Worm (Caenorhabditis elegans) whole organism, L3 larva: ENCODE measurements around the gene gpla-1.

Experiments used
- aly-2 ChIP-seq: fragments of 150-350 bp; optimal IDR thresholded peaks from 2 replicates; lab custom pipeline; 2014; ENCODE audit warnings: missing biosample characterization, missing genetic modification characterization
- ama-1 ChIP-seq: fragments of 150-350 bp; optimal IDR thresholded peaks from 2 replicates; lab custom pipeline; 2018
- ceh-16 ChIP-seq: sonication (generic microtip); optimal IDR thresholded peaks from 2 replicates; lab custom pipeline; 2017; ENCODE audit warnings: missing biosample characterization, missing genetic modification characterization
- ceh-28 ChIP-seq: fragments of 150-350 bp; optimal IDR thresholded peaks from 2 replicates; lab custom pipeline; 2014; ENCODE audit warnings: missing biosample characterization, missing genetic modification reagents, missing genetic modification characterization
- ceh-9 ChIP-seq: sonication (generic microtip); optimal IDR thresholded peaks from 2 replicates; lab custom pipeline; 2018; ENCODE audit warnings: missing biosample characterization, missing genetic modification characterization
- daf-12 ChIP-seq: fragments of 150-350 bp; optimal IDR thresholded peaks from 2 replicates; lab custom pipeline; 2014; ENCODE audit warnings: missing biosample characterization, missing genetic modification reagents, missing genetic modification characterization
- elt-2 ChIP-seq: sonication (generic microtip); optimal IDR thresholded peaks from 2 replicates; lab custom pipeline; 2016; ENCODE audit warnings: missing genetic modification reagents, mild to moderate bottlenecking, missing genetic modification characterization, missing compliant biosample characterization
- elt-3 ChIP-seq, 3 experiments: fragments of 150-350 bp in 1 of 3; sonication (generic microtip) in 2 of 3; optimal IDR thresholded peaks; 2 replicates in 2 of 3; 4 replicates in 1 of 3; lab custom pipeline; 2014 to 2017; ENCODE audit warnings: missing biosample characterization in 3 of 3, missing genetic modification characterization in 3 of 3
- eor-1 ChIP-seq, 2 experiments: fragments of 150-350 bp; optimal IDR thresholded peaks; 2 replicates each; lab custom pipeline; 2014 to 2018; ENCODE audit warnings: missing biosample characterization in 2 of 2, missing genetic modification characterization in 2 of 2
- jun-1 ChIP-seq: fragments of 150-350 bp; optimal IDR thresholded peaks from 2 replicates; lab custom pipeline; 2014; ENCODE audit warnings: missing biosample characterization, missing genetic modification reagents, missing genetic modification characterization
- lin-15B ChIP-seq: fragments of 150-350 bp; optimal IDR thresholded peaks from 2 replicates; lab custom pipeline; 2014; ENCODE audit warnings: missing biosample characterization, missing genetic modification characterization
- lin-39 ChIP-seq: fragments of 150-350 bp; optimal IDR thresholded peaks from 2 replicates; lab custom pipeline; 2018; ENCODE audit warnings: missing biosample characterization, missing genetic modification reagents, missing genetic modification characterization
- mdl-1 ChIP-seq: fragments of 150-350 bp; optimal IDR thresholded peaks from 2 replicates; lab custom pipeline; 2014; ENCODE audit warnings: missing biosample characterization, missing genetic modification characterization
- mml-1 ChIP-seq: fragments of 150-350 bp; sonication (generic microtip); optimal IDR thresholded peaks from 3 replicates; lab custom pipeline; 2014; ENCODE audit warnings: missing biosample characterization, missing genetic modification characterization
- nfya-1 ChIP-seq: sonication (generic microtip); optimal IDR thresholded peaks from 2 replicates; lab custom pipeline; 2017; ENCODE audit warnings: missing genetic modification characterization, mild to moderate bottlenecking, missing compliant biosample characterization, antibody characterized with exemption, moderate library complexity; ENCODE audit not compliant: insufficient read depth
- nhr-11 ChIP-seq: fragments of 150-350 bp; optimal IDR thresholded peaks from 2 replicates; lab custom pipeline; 2014; ENCODE audit warnings: missing biosample characterization, missing genetic modification characterization
- nhr-23 ChIP-seq: fragments of 150-350 bp; optimal IDR thresholded peaks from 2 replicates; lab custom pipeline; 2014; ENCODE audit warnings: missing biosample characterization, missing genetic modification reagents, missing genetic modification characterization
- nhr-25 ChIP-seq: sonication (generic microtip); optimal IDR thresholded peaks from 2 replicates; lab custom pipeline; 2017; ENCODE audit warnings: missing biosample characterization, missing genetic modification characterization
- nhr-43 ChIP-seq: sonication (generic microtip); optimal IDR thresholded peaks from 2 replicates; lab custom pipeline; 2016; ENCODE audit warnings: mild to moderate bottlenecking, missing genetic modification characterization, missing compliant biosample characterization; ENCODE audit not compliant: poor library complexity, severe bottlenecking
- nhr-67 ChIP-seq: fragments of 150-350 bp; optimal IDR thresholded peaks from 2 replicates; lab custom pipeline; 2014; ENCODE audit warnings: missing biosample characterization, missing genetic modification characterization
- nhr-76 ChIP-seq: fragments of 150-350 bp; sonication (generic microtip); optimal IDR thresholded peaks from 5 replicates; lab custom pipeline; 2014; ENCODE audit warnings: missing biosample characterization, missing genetic modification characterization
- pha-4 ChIP-seq: fragments of 150-350 bp; optimal IDR thresholded peaks from 2 replicates; lab custom pipeline; 2014; ENCODE audit warnings: missing biosample characterization, missing genetic modification reagents, missing genetic modification characterization
- pqm-1 ChIP-seq: fragments of 150-350 bp; optimal IDR thresholded peaks from 2 replicates; lab custom pipeline; 2017; ENCODE audit warnings: missing biosample characterization, missing genetic modification characterization, inconsistent platforms
- sea-2 ChIP-seq: fragments of 150-350 bp; sonication (generic microtip); optimal IDR thresholded peaks from 4 replicates; lab custom pipeline; 2014; ENCODE audit warnings: missing biosample characterization, missing genetic modification reagents, missing genetic modification characterization
- skn-1 ChIP-seq: fragments of 150-350 bp; optimal IDR thresholded peaks from 2 replicates; lab custom pipeline; 2014; ENCODE audit warnings: missing biosample characterization, missing genetic modification characterization
- tbx-2 ChIP-seq: sonication (generic microtip); optimal IDR thresholded peaks from 2 replicates; lab custom pipeline; 2016; ENCODE audit warnings: mild to moderate bottlenecking, missing genetic modification characterization, missing compliant biosample characterization
- ztf-11 ChIP-seq: fragments of 150-350 bp; optimal IDR thresholded peaks from 2 replicates; lab custom pipeline; 2014; ENCODE audit warnings: missing biosample characterization, missing genetic modification characterization
- ztf-4 ChIP-seq: fragments of 150-350 bp; optimal IDR thresholded peaks from 2 replicates; lab custom pipeline; 2014; ENCODE audit warnings: missing biosample characterization, missing genetic modification characterization

Gene gpla-1

DNA sequence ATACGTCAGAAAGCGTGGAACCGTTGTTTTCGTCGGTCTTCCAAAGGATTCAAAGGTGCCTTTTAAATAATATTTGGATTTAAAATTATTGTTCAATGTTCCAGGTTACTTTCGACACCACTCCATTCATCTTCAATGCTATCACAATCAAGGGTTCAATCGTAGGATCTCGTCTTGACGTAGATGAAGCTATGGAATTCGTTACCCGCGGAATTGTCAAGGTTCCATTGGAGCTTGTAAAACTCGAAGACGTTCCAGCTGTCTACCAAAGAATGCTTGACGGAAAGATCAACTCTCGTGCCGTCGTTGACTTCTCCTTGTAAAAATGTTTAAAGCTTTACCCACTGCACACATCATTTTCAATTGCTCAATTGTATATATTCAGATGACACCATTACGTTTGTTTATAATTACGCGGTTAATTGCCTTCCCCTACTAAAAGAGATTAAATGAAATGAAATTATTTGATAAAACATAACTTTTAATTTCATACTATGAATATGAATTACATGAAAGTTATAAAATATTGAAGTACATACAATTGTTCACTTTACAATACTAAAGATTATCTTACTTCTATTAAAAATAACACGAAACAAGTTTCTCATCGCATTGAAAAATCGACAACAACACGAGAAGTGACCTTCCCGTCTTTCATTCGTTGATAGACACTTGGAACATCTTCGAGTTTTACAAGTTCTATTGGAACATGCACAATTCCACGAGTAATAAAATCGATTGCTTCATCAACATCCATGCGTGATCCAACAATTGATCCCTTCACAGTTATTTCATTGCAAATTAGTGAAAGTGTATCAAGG is 48.3 kb downstream of the gpla-1 start (continued):
- TF ChIP-seq elt-3 (tag; optimal IDR thresholded peaks at IDR 0.05; lab: Kevin White, UChicago) (no peak), aly-2 (tag; lab: Kevin White, UChicago) (no peak)

DNA sequence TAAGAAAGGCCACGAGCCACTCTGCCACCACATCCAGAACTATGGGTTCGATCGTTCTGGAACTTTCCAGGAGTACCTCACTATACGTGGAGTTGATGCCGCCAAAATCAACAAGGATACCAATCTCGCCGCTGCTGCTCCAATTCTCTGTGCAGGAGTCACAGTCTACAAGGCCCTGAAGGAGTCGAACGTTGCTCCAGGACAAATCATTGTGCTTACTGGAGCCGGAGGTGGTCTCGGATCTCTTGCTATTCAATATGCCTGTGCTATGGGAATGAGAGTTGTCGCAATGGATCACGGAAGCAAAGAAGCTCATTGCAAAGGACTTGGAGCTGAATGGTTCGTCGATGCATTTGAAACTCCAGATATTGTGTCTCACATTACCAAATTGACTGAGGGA is 49.0 kb downstream of the gpla-1 start:
- TF ChIP-seq nhr-43 (peak; percentile 16), ama-1 (lab: Kevin White, UChicago) (peak; percentile 97), pqm-1 (tag; lab: Kevin White, UChicago) (no peak)

DNA sequence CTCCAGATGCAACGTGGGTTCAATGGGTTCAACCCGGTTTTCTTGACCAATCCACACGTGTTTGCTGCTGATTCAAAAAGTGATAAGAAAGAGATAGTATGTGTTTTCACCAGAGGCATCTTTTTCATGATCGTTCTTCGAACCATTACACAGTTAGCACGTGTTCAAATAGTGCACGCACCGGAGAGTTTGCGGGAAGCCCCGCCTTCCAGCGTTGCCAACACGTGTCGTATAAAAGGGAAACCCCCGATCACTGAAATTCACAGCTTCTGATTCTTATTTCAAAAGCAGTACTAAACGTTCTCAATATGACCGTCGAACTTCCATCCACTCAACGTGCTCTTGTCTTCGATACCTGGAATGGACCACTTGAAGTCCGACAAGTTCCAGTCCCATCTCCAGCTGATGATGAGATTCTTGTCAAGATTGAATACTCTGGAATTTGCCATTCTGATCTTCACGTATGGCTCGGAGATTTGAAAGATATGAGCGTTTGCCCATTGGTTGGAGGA is 49.6 kb downstream of the gpla-1 start, which contains the start of gene adh-1:
adh-1 (plus strand) TSS at position 261 of the 512 bp plus-strand sequence.
- TF ChIP-seq skn-1 (tag; lab: Kevin White, UChicago) (no peak), ceh-28 (tag; lab: Kevin White, UChicago) (peak; percentile 44), nhr-67 (tag; lab: Kevin White, UChicago) (no peak), ceh-9 (no peak), ama-1 (lab: Kevin White, UChicago) (peak; percentile 96), jun-1 (peak; percentile 96), nhr-76 (tag; lab: Kevin White, UChicago) (peak; percentile 22), mdl-1 (tag; lab: Kevin White, UChicago) (peak; percentile 94), nhr-23 (tag; lab: Kevin White, UChicago) (peak; percentile 76), elt-3 (tag; optimal IDR thresholded peaks at IDR 0.05; lab: Kevin White, UChicago) (peak in 1 of 3 experiments; percentile 25), pha-4 (tag; lab: Kevin White, UChicago) (peak; percentile 70), elt-2 (peak; percentile 47), eor-1 (tag; optimal IDR thresholded peaks at IDR 0.05; lab: Kevin White, UChicago) (no peak), nhr-11 (tag; lab: Kevin White, UChicago) (no peak), ztf-11 (no peak), nhr-43 (peak; percentile 95), lin-15B (tag; lab: Kevin White, UChicago) (no peak), sea-2 (GFP tag; lab: Kevin White, UChicago) (no peak), tbx-2 (tag; lab: Kevin White, UChicago) (peak; percentile 33), mml-1 (tag; lab: Kevin White, UChicago) (peak; percentile 26), nhr-25 (tag; lab: Kevin White, UChicago) (peak; percentile 10), pqm-1 (tag; lab: Kevin White, UChicago) (peak; percentile 98), ztf-4 (peak; percentile 20), nfya-1 (tag; lab: Kevin White, UChicago) (peak; percentile 59), daf-12 (tag; lab: Kevin White, UChicago) (no peak), ceh-16 (tag; lab: Kevin White, UChicago) (no peak), lin-39 (tag; lab: Kevin White, UChicago) (no peak)
- TF ChIP-seq, all 47 proteins: peak for 16
